Fruit fly (Drosophila melanogaster) whole organism, embryonic: Measurements from ENCODE around the gene Gorab.

Experiments used
- CG2199 ChIP-seq: fragments of 200-800 bp; sonication (Bioruptor generic); IDR thresholded peaks from 3 replicates; pipeline ENCODE4 v1.3.6; 2022; ENCODE audit warnings: missing biosample characterization, missing genetic modification characterization
- CG2678 ChIP-seq: fragments of 200-800 bp; sonication (Bioruptor generic); optimal IDR thresholded peaks from 3 replicates; lab custom pipeline; 2019; ENCODE audit warnings: missing biosample characterization, mild to moderate bottlenecking, missing genetic modification characterization, moderate library complexity
- CG2889 ChIP-seq: fragments of 200-800 bp; sonication (Bioruptor generic); IDR thresholded peaks from 3 replicates; pipeline ENCODE4 v1.3.6; 2022; ENCODE audit warnings: missing biosample characterization, missing genetic modification characterization
- ci ChIP-seq: fragments of 200-800 bp; sonication (Bioruptor generic); IDR thresholded peaks from 3 replicates; pipeline ENCODE4 v1.3.6; 2022; ENCODE audit warnings: missing biosample characterization, missing genetic modification characterization
- fd96Cb ChIP-seq: fragments of 200-800 bp; sonication (Bioruptor generic); optimal IDR thresholded peaks from 2 replicates; lab custom pipeline; 2018; ENCODE audit warnings: missing biosample characterization, mild to moderate bottlenecking, missing genetic modification characterization, moderate library complexity
- fru ChIP-seq: fragments of >200 bp; optimal IDR thresholded peaks from 2 replicates; lab custom pipeline; 2017
- gem ChIP-seq: fragments of 200-800 bp; sonication (Bioruptor generic); optimal IDR thresholded peaks from 2 replicates; lab custom pipeline; 2019; ENCODE audit warnings: missing biosample characterization, mild to moderate bottlenecking, missing genetic modification characterization, moderate library complexity
- hkb ChIP-seq, 2 experiments: fragments of 200-800 bp in 1 of 2; fragments of >200 bp in 1 of 2; sonication (Bioruptor generic) in 1 of 2; IDR thresholded peaks in 1 of 2; optimal IDR thresholded peaks in 1 of 2; 2 replicates each; pipeline versions ENCODE4 v1.3.6 to Lab custom; 2017 to 2022; ENCODE audit warnings: missing biosample characterization in 1 of 2, missing genetic modification characterization in 1 of 2
- sc ChIP-seq, 3 experiments: fragments of >200 bp in 2 of 3; fragments of 200-800 bp in 1 of 3; sonication (Bioruptor generic) in 1 of 3; optimal IDR thresholded peaks; 2 replicates in 2 of 3; 3 replicates in 1 of 3; lab custom pipeline; 2017; ENCODE audit warnings: mild to moderate bottlenecking in 1 of 3, missing biosample characterization in 1 of 3, missing genetic modification characterization in 1 of 3, missing genetic modification reagents in 1 of 3
- sr ChIP-seq: fragments of 200-800 bp; sonication (Bioruptor generic); IDR thresholded peaks from 3 replicates; pipeline ENCODE4 v1.3.6; 2022; ENCODE audit warnings: missing biosample characterization, missing genetic modification characterization
- vnd ChIP-seq: fragments of 200-800 bp; sonication (Bioruptor generic); IDR thresholded peaks from 3 replicates; pipeline ENCODE4 v1.3.6; 2022; ENCODE audit warnings: missing biosample characterization, missing genetic modification characterization; ENCODE audit not compliant: partially characterized antibody

DNA sequence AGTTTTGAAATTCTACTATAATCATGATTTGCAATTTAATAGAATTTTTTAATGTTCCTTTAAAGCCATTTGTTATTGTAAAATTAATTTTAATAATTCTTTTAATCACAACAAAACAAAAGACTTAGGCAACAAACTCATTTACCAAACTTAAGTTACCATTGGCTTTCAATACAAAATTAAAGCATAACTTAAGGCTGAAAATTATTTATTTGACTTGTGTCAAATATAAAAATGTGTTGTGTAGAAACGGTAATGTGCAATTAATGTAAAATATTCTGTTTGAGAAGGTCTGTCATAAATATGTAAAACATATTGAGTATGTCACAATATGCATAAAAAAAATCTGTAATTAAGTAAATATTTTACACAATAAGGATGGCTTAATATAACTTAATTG lies 21.6 kb downstream of the Gorab start:
- TF ChIP-seq CG2889 (GFP tag; lab: Robert Waterston, UW) (no peak), fru (lab: Kevin White, UChicago) (no peak), vnd (GFP tag; lab: Robert Waterston, UW) (no peak), sc (optimal IDR thresholded peaks at IDR 0.05; lab: Kevin White, UChicago) (no peak), sc (GFP tag; optimal IDR thresholded peaks at IDR 0.05; lab: Kevin White, UChicago) (no peak), gem (no peak), CG2199 (GFP tag; lab: Robert Waterston, UW) (peak; percentile 54; the same call in 1 of the 3 replicates), sr (GFP tag; lab: Robert Waterston, UW) (no peak), hkb (optimal IDR thresholded peaks at IDR 0.05; lab: Kevin White, UChicago) (no peak), hkb (GFP tag; IDR thresholded peaks at IDR 0.05; lab: Robert Waterston, UW) (no peak), fd96Cb (tag; lab: Kevin White, UChicago) (no peak), ci (GFP tag; lab: Robert Waterston, UW) (no peak), CG2678 (tag; lab: Kevin White, UChicago) (no peak)
